Worm (Caenorhabditis elegans) whole organism, late embryonic: ENCODE results near the gene stdh-3.

ENCODE experiments used
- ahr-1 ChIP-seq: sonication (generic microtip); optimal IDR thresholded peaks from 2 replicates; lab custom pipeline; 2016; ENCODE audit warnings: missing genetic modification characterization, missing compliant biosample characterization
- ceh-9 ChIP-seq: sonication (generic microtip); optimal IDR thresholded peaks from 2 replicates; lab custom pipeline; 2016; ENCODE audit warnings: mild to moderate bottlenecking, missing genetic modification characterization, inconsistent platforms, missing compliant biosample characterization
- hlh-30 ChIP-seq: sonication (generic microtip); optimal IDR thresholded peaks from 2 replicates; lab custom pipeline; 2017; ENCODE audit warnings: antibody characterized with exemption, missing genetic modification characterization, missing compliant biosample characterization; ENCODE audit not compliant: insufficient read depth
- mec-3 ChIP-seq: sonication (generic microtip); optimal IDR thresholded peaks from 2 replicates; lab custom pipeline; 2016; ENCODE audit warnings: borderline replicate concordance, missing genetic modification characterization, missing compliant biosample characterization
- nhr-11 ChIP-seq: fragments of 150-350 bp; optimal IDR thresholded peaks from 2 replicates; lab custom pipeline; 2014; ENCODE audit warnings: missing biosample characterization, missing genetic modification characterization
- sox-4 ChIP-seq: sonication (generic microtip); optimal IDR thresholded peaks from 2 replicates; lab custom pipeline; 2017; ENCODE audit warnings: mild to moderate bottlenecking, missing genetic modification characterization, inconsistent platforms, missing compliant biosample characterization
- tbx-2 ChIP-seq: sonication (generic microtip); optimal IDR thresholded peaks from 2 replicates; lab custom pipeline; 2016; ENCODE audit warnings: missing genetic modification characterization, missing compliant biosample characterization
- unc-55 ChIP-seq: sonication (generic microtip); optimal IDR thresholded peaks from 2 replicates; lab custom pipeline; 2017; ENCODE audit warnings: missing biosample characterization, missing genetic modification reagents, missing genetic modification characterization

DNA sequence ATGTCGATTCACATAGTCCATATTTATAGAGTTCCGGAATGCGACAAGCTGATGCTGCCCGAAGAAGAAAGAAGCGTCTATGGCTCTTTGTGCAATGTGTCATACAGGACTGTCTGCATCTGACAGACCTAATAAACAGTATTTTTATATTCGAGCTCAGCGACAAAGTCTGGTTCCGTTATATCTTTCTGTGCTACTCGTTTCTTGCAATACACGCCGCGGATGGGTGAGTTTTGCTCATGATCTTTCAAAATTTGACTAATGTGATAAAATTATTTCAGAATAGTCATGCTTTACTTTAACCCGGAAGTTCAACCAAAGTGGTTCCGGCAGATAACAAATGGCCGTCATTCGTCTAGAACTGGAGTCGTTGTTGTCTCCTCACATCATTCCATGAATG is 40.7 kb upstream of the stdh-3 start:
- no peak for TF ChIP-seq sox-4 (tag; lab: Kevin White, UChicago)
- TF ChIP-seq nhr-11 (tag; lab: Kevin White, UChicago), result no peak
- TF ChIP-seq ceh-9 (tag; lab: Kevin White, UChicago), result no peak
- no peak for TF ChIP-seq mec-3 (tag; lab: Kevin White, UChicago)
- TF ChIP-seq tbx-2 (tag; lab: Kevin White, UChicago), result no peak
- TF ChIP-seq unc-55 (GFP tag; lab: Kevin White, UChicago), result no peak
- no peak for TF ChIP-seq hlh-30 (tag; lab: Kevin White, UChicago)
- TF ChIP-seq ahr-1 (tag; lab: Kevin White, UChicago), result no peak
